Worm (Caenorhabditis elegans) whole organism, L1 larva: Measurements from ENCODE around the gene F40G12.2.

ENCODE experiments used
- lin-13 ChIP-seq: fragments of 150-350 bp; optimal IDR thresholded peaks from 2 replicates; lab custom pipeline; 2014; ENCODE audit warnings: missing biosample characterization, missing genetic modification reagents, missing genetic modification characterization
- lin-35 ChIP-seq, 2 experiments: fragments of 150-350 bp; optimal IDR thresholded peaks; 2 replicates each; lab custom pipeline; 2014; ENCODE audit warnings: missing biosample characterization in 2 of 2, missing genetic modification characterization in 2 of 2, missing genetic modification reagents in 2 of 2
- mdl-1 ChIP-seq, 2 experiments: fragments of 150-350 bp; optimal IDR thresholded peaks; 2 replicates each; lab custom pipeline; 2014 to 2017; ENCODE audit warnings: missing biosample characterization in 2 of 2, missing genetic modification characterization in 2 of 2, inconsistent platforms in 1 of 2
- nhr-237 ChIP-seq: fragments of 150-350 bp; optimal IDR thresholded peaks from 2 replicates; lab custom pipeline; 2014; ENCODE audit warnings: missing biosample characterization, missing genetic modification characterization
- nhr-28 ChIP-seq: fragments of 150-350 bp; optimal IDR thresholded peaks from 2 replicates; lab custom pipeline; 2014; ENCODE audit warnings: missing biosample characterization, missing genetic modification characterization

DNA sequence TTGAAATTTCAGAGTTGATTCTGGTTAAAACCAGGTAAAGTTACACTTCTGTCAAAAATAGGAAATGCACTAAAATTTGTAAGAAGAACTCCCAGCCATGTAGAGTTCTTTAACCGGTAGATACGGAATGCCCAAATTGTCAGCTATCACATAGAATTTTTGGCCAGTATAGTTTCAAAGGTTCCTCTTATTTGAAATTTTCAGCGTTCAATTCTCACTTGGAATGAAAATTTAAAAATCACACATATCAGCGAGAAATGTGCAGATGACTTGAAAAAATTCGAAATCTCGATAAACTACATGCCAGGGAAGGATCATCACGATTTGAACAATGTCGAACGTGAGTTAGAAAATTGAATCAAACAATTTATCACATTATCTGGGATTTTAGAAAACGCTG lies 35.8 kb upstream of the F40G12.2 start, which contains the start of gene F14D7.3:
- TF ChIP-seq lin-35 (GFP tag; optimal IDR thresholded peaks at IDR 0.05; lab: Kevin White, UChicago) (no peak), nhr-237 (tag; lab: Kevin White, UChicago) (no peak), mdl-1 (tag; optimal IDR thresholded peaks at IDR 0.05; lab: Kevin White, UChicago) (no peak), nhr-28 (no peak), lin-13 (GFP tag; lab: Kevin White, UChicago) (no peak)
